Worm (Caenorhabditis elegans): Measurements from ENCODE around the gene F19G12.11.

Gene F19G12.11

DNA sequence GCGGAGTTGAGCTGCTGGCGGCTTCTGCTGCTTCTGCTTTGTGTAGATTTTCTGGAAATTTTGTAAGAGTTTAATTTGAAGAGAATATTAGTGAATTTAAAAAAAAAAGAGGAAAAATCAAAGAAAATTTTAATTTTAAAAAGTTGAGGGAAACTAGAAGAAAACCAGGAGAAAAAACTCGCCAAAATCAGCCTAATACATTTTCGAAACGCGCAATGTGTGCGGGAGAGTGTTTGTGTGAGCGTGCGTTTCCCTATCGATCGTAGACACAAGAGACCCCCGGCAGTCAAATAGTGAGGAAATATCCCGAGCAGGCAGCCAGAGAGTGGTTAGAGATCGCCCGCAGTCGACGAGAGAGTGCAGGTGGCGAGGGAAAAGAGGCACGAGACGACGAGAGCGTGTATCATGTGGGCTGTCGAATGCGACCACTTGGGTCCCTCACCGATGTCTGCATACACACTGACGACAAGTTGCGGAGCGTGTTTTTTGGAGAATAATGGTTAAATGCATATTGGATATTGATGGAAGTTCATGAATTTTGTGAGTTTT is 20.3 kb upstream of the F19G12.11 start, which contains the start of gene zfp-3 (continued):
- no peak for TF ChIP-seq lin-32 (GFP tag; optimal IDR thresholded peaks at IDR 0.05)
- no peak for TF ChIP-seq tbx-8 (GFP tag; optimal IDR thresholded peaks at IDR 0.05)
- no peak for TF ChIP-seq snpc-4 (tag; optimal IDR thresholded peaks at IDR 0.05)
- no peak for TF ChIP-seq elt-3 (tag; optimal IDR thresholded peaks at IDR 0.05)

DNA sequence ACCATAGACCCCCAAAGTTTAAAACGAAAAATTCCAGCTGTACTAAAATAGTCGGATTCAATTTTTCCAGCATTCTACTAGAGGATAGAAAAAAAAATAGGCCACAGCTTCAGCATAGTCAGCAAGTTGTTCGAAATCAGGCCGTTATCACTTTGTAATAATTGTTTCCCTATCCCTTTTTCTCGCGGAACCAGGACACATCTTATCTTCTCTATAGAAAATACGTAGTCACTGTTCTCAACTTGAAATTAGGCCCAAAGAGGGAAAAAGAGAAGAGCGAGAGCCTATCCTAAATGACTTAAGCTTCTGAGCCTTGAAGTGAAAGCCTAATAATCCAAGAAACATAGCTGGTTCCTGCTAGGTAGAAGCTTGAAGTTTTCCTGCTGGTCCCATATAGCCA is 19.4 kb upstream of the F19G12.11 start:
- TF ChIP-seq snpc-4 (tag; optimal IDR thresholded peaks at IDR 0.05) (no peak), elt-3 (tag; optimal IDR thresholded peaks at IDR 0.05) (no peak), flh-1 (GFP tag; optimal IDR thresholded peaks at IDR 0.05) (no peak), sptf-1 (tag; optimal IDR thresholded peaks at IDR 0.05) (peak; percentile 57)

DNA sequence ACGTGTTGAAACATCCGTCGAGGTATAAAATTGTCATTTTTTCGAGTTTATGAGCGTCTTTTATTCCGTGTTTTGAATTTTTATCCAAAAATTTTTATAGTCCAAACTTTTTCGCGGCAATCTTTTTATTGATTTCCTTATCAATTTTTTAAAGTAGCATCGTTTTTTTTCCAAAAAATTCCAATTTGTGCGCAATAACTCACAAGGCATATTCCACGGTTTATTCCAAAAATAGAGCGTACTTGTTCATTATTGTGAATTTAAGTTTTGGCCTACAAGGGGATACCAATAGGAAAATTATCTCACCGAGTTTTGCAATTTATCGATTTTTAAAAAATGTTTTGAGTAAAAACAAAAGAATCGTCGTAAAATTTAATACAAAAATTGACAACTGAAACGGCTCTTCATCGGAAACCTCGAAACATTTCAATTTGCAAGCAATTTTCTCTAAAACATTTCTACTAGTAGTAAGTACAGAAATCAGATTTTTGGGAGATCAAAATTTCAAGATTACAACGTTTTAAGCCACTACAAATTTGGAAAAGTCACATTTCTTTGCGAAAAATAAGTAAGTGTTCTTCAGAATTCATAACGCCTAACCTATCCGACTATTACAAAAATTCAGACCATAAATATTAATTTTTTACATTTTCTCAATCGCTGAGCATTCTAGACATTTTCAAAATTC is 17.4 kb upstream of the F19G12.11 start:
- TF ChIP-seq ces-1 (GFP tag; optimal IDR thresholded peaks at IDR 0.05) (peak; percentile 6), pha-4 (tag; optimal IDR thresholded peaks at IDR 0.05) (no peak)

DNA sequence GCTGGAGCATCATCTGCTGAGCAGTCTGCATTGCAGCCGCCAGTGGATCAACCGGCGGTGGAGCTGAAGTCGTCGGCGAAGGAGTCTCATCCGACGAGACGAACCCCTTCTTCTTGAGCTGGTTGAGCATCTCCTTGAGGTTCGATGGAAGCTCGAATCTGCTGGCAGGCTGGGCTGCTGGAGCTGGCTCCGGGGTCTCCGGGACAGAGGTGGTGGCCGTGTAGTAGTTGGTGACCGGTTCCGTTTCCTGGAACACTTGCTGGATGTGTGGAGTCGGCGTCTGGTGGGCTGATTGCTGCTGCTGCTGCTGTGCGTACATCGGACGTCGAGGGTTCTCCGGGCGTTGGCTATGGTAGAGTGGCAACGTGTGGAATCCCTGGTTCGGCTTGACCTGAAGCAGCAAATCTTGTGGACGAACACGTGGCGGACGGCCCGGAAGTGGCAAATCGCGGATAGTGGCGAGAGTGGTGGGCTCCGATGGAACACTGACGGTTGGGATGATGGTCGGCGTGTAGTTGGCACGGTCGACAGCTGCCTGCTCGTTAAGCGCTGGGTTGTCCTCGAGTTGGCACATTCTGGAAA is 15.4 kb upstream of the F19G12.11 start:
- TF ChIP-seq ztf-11 (tag; optimal IDR thresholded peaks at IDR 0.05) (no peak), M03D4.4 (tag; optimal IDR thresholded peaks at IDR 0.05) (no peak), ceh-83 (GFP tag; optimal IDR thresholded peaks at IDR 0.05) (no peak), sem-2 (GFP tag; optimal IDR thresholded peaks at IDR 0.05) (no peak), ham-2 (GFP tag; optimal IDR thresholded peaks at IDR 0.05) (no peak), bed-3 (GFP tag; optimal IDR thresholded peaks at IDR 0.05) (no peak), lin-13 (tag; optimal IDR thresholded peaks at IDR 0.05) (no peak), ceh-43 (GFP tag; optimal IDR thresholded peaks at IDR 0.05) (no peak), mab-5 (tag; optimal IDR thresholded peaks at IDR 0.05) (no peak)

DNA sequence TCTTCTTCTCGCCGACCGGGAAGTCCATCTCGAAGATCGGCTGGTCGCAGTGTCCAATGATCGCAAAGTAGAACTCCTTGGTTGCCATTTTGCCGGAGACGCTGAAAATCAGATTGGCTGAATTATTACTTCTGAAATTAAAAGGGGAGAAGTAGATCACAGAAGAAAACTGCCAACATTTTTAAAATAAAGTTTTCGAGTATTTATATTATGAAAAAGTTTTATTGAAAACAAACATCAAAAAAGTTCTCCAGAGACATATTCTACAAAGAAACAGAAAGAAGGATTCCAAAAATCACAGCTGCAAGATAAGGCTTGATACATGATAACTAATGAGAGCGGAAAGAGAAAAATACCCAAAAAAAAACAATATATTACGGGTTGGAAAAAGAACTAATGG is 13.8 kb upstream of the F19G12.11 start, which contains the start of gene sedl-1:
sedl-1 (minus strand) TSS at position 101 of the 400 bp plus-strand sequence.
- TF ChIP-seq flh-1 (GFP tag; optimal IDR thresholded peaks at IDR 0.05) (no peak), nhr-76 (tag; optimal IDR thresholded peaks at IDR 0.05) (no peak), elt-1 (tag; optimal IDR thresholded peaks at IDR 0.05; ENCODE audit: borderline replicate concordance, insufficient read depth) (no peak), nhr-28 (tag; optimal IDR thresholded peaks at IDR 0.05) (no peak), mls-2 (tag; optimal IDR thresholded peaks at IDR 0.05) (no peak), tbx-8 (GFP tag; optimal IDR thresholded peaks at IDR 0.05) (no peak), drap-1 (GFP tag; optimal IDR thresholded peaks at IDR 0.05) (no peak), zip-8 (tag; optimal IDR thresholded peaks at IDR 0.05) (no peak), cnd-1 (tag; optimal IDR thresholded peaks at IDR 0.05) (no peak)

DNA sequence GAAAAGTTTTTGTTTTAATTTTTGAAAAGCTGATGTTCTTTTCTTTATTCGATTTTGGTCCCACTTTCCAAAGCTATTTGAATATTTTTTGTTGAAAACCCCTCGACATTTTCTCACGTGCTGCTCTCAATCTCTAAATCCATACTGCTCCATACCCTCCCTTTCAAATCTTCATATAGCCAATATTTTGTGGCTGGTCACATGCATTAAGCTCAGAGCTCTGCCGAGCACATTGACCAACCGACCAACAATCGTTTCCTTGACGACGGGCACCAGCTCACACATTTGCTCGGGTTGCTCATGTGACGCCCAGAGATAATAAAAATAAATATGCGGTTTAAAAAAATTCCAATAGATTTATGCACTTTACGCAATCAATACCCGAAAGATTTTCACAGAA is 12.6 kb upstream of the F19G12.11 start:
- TF ChIP-seq ceh-43 (GFP tag; optimal IDR thresholded peaks at IDR 0.05) (no peak), flh-1 (GFP tag; optimal IDR thresholded peaks at IDR 0.05) (no peak), tbx-8 (GFP tag; optimal IDR thresholded peaks at IDR 0.05) (no peak), lsy-2 (tag; optimal IDR thresholded peaks at IDR 0.05) (no peak), mab-5 (tag; optimal IDR thresholded peaks at IDR 0.05) (no peak), sem-2 (GFP tag; optimal IDR thresholded peaks at IDR 0.05) (no peak), snpc-4 (tag; optimal IDR thresholded peaks at IDR 0.05) (no peak), drap-1 (GFP tag; optimal IDR thresholded peaks at IDR 0.05) (no peak), elt-3 (tag; optimal IDR thresholded peaks at IDR 0.05) (no peak)

DNA sequence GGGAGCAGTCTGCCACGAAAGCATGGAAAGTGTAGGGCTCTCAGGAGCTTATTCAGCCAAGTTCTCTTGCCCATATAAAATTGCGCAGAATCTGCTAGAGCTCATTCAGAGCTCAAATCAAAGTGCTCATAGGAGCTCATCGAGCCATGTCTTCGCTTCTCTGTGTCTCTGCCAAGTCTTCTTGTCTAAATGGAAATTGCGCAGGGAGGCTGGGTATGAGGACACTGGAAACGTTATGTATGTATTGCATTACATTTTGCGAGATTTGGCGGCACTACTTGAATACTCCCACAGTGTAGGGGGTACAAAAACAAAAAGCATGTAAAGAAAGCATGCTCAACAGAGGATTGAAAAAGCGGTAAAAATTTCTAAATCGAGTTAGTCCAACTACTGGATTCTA is 10.8 kb upstream of the F19G12.11 start:
- TF ChIP-seq elt-1 (tag; optimal IDR thresholded peaks at IDR 0.05; ENCODE audit: borderline replicate concordance, insufficient read depth) (no peak), sem-2 (GFP tag; optimal IDR thresholded peaks at IDR 0.05) (no peak), nhr-237 (tag; optimal IDR thresholded peaks at IDR 0.05) (no peak), ceh-83 (GFP tag; optimal IDR thresholded peaks at IDR 0.05) (no peak)
